Worm (Caenorhabditis elegans) whole organism, L3 larva: ENCODE results near the gene W02B12.11.
A peak's percentile ranks its signal among the peaks of the same experiment; 100 is the strongest.

Source experiments
- ZK546.5 ChIP-seq: sonication (generic microtip); optimal IDR thresholded peaks from 2 replicates; lab custom pipeline; 2017; ENCODE audit warnings: missing biosample characterization, missing genetic modification characterization
- aly-2 ChIP-seq: fragments of 150-350 bp; optimal IDR thresholded peaks from 2 replicates; lab custom pipeline; 2014; ENCODE audit warnings: missing biosample characterization, missing genetic modification characterization
- ama-1 ChIP-seq: fragments of 150-350 bp; optimal IDR thresholded peaks from 2 replicates; lab custom pipeline; 2018
- ceh-16 ChIP-seq: sonication (generic microtip); optimal IDR thresholded peaks from 2 replicates; lab custom pipeline; 2017; ENCODE audit warnings: missing biosample characterization, missing genetic modification characterization
- ceh-9 ChIP-seq: sonication (generic microtip); optimal IDR thresholded peaks from 2 replicates; lab custom pipeline; 2018; ENCODE audit warnings: missing biosample characterization, missing genetic modification characterization
- elt-1 ChIP-seq: fragments of 150-350 bp; optimal IDR thresholded peaks from 2 replicates; lab custom pipeline; 2014; ENCODE audit warnings: missing biosample characterization, missing genetic modification characterization
- elt-2 ChIP-seq: sonication (generic microtip); optimal IDR thresholded peaks from 2 replicates; lab custom pipeline; 2016; ENCODE audit warnings: missing genetic modification reagents, mild to moderate bottlenecking, missing genetic modification characterization, missing compliant biosample characterization
- elt-3 ChIP-seq, 3 experiments: fragments of 150-350 bp in 1 of 3; sonication (generic microtip) in 2 of 3; optimal IDR thresholded peaks; 2 replicates in 2 of 3; 4 replicates in 1 of 3; lab custom pipeline; 2014 to 2017; ENCODE audit warnings: missing biosample characterization in 3 of 3, missing genetic modification characterization in 3 of 3
- eor-1 ChIP-seq, 2 experiments: fragments of 150-350 bp; optimal IDR thresholded peaks; 2 replicates each; lab custom pipeline; 2014 to 2018; ENCODE audit warnings: missing biosample characterization in 2 of 2, missing genetic modification characterization in 2 of 2
- fkh-10 ChIP-seq: sonication (generic microtip); optimal IDR thresholded peaks from 2 replicates; lab custom pipeline; 2017; ENCODE audit warnings: missing biosample characterization, missing genetic modification reagents, missing genetic modification characterization
- fkh-2 ChIP-seq: fragments of 150-350 bp; optimal IDR thresholded peaks from 2 replicates; lab custom pipeline; 2014; ENCODE audit warnings: missing biosample characterization, missing genetic modification reagents, missing genetic modification characterization
- fos-1 ChIP-seq: fragments of 150-350 bp; optimal IDR thresholded peaks from 2 replicates; lab custom pipeline; 2014; ENCODE audit warnings: missing biosample characterization, missing genetic modification characterization
- hmg-11 ChIP-seq: sonication (generic microtip); optimal IDR thresholded peaks from 2 replicates; lab custom pipeline; 2016; ENCODE audit warnings: missing genetic modification characterization, missing compliant biosample characterization
- jun-1 ChIP-seq: fragments of 150-350 bp; optimal IDR thresholded peaks from 2 replicates; lab custom pipeline; 2014; ENCODE audit warnings: missing biosample characterization, missing genetic modification reagents, missing genetic modification characterization
- lin-15B ChIP-seq: fragments of 150-350 bp; optimal IDR thresholded peaks from 2 replicates; lab custom pipeline; 2014; ENCODE audit warnings: missing biosample characterization, missing genetic modification characterization
- lin-39 ChIP-seq: fragments of 150-350 bp; optimal IDR thresholded peaks from 2 replicates; lab custom pipeline; 2018; ENCODE audit warnings: missing biosample characterization, missing genetic modification reagents, missing genetic modification characterization
- lsy-12 ChIP-seq: sonication (generic microtip); optimal IDR thresholded peaks from 2 replicates; lab custom pipeline; 2016; ENCODE audit warnings: mild to moderate bottlenecking, missing genetic modification characterization, missing compliant biosample characterization
- mdl-1 ChIP-seq: fragments of 150-350 bp; optimal IDR thresholded peaks from 2 replicates; lab custom pipeline; 2014; ENCODE audit warnings: missing biosample characterization, missing genetic modification characterization
- mml-1 ChIP-seq: fragments of 150-350 bp; sonication (generic microtip); optimal IDR thresholded peaks from 3 replicates; lab custom pipeline; 2014; ENCODE audit warnings: missing biosample characterization, missing genetic modification characterization
- nhr-11 ChIP-seq: fragments of 150-350 bp; optimal IDR thresholded peaks from 2 replicates; lab custom pipeline; 2014; ENCODE audit warnings: missing biosample characterization, missing genetic modification characterization
- nhr-23 ChIP-seq: fragments of 150-350 bp; optimal IDR thresholded peaks from 2 replicates; lab custom pipeline; 2014; ENCODE audit warnings: missing biosample characterization, missing genetic modification reagents, missing genetic modification characterization
- nhr-237 ChIP-seq: fragments of 150-350 bp; optimal IDR thresholded peaks from 2 replicates; lab custom pipeline; 2014; ENCODE audit warnings: missing biosample characterization, missing genetic modification characterization
- nhr-25 ChIP-seq: sonication (generic microtip); optimal IDR thresholded peaks from 2 replicates; lab custom pipeline; 2017; ENCODE audit warnings: missing biosample characterization, missing genetic modification characterization
- nhr-28 ChIP-seq: fragments of 150-350 bp; optimal IDR thresholded peaks from 2 replicates; lab custom pipeline; 2014; ENCODE audit warnings: missing biosample characterization, missing genetic modification characterization
- nhr-43 ChIP-seq: sonication (generic microtip); optimal IDR thresholded peaks from 2 replicates; lab custom pipeline; 2016; ENCODE audit warnings: mild to moderate bottlenecking, missing genetic modification characterization, missing compliant biosample characterization; ENCODE audit not compliant: poor library complexity, severe bottlenecking
- nhr-77 ChIP-seq: fragments of 150-350 bp; optimal IDR thresholded peaks from 2 replicates; lab custom pipeline; 2014; ENCODE audit warnings: missing biosample characterization, missing genetic modification characterization
- pha-4 ChIP-seq: fragments of 150-350 bp; optimal IDR thresholded peaks from 2 replicates; lab custom pipeline; 2014; ENCODE audit warnings: missing biosample characterization, missing genetic modification reagents, missing genetic modification characterization
- pqm-1 ChIP-seq: fragments of 150-350 bp; optimal IDR thresholded peaks from 2 replicates; lab custom pipeline; 2017; ENCODE audit warnings: missing biosample characterization, missing genetic modification characterization, inconsistent platforms
- sea-2 ChIP-seq: fragments of 150-350 bp; sonication (generic microtip); optimal IDR thresholded peaks from 4 replicates; lab custom pipeline; 2014; ENCODE audit warnings: missing biosample characterization, missing genetic modification reagents, missing genetic modification characterization
- skn-1 ChIP-seq: fragments of 150-350 bp; optimal IDR thresholded peaks from 2 replicates; lab custom pipeline; 2014; ENCODE audit warnings: missing biosample characterization, missing genetic modification characterization
- snpc-4 ChIP-seq: fragments of 150-350 bp; optimal IDR thresholded peaks from 2 replicates; lab custom pipeline; 2014; ENCODE audit warnings: missing biosample characterization, missing genetic modification characterization
- tbx-2 ChIP-seq: sonication (generic microtip); optimal IDR thresholded peaks from 2 replicates; lab custom pipeline; 2016; ENCODE audit warnings: mild to moderate bottlenecking, missing genetic modification characterization, missing compliant biosample characterization
- unc-39 ChIP-seq: sonication (generic microtip); optimal IDR thresholded peaks from 4 replicates; lab custom pipeline; 2017; ENCODE audit warnings: missing biosample characterization, missing genetic modification characterization
- unc-62 ChIP-seq: fragments of 150-350 bp; sonication (generic microtip); optimal IDR thresholded peaks from 4 replicates; lab custom pipeline; 2014; ENCODE audit warnings: missing biosample characterization, missing genetic modification reagents, missing genetic modification characterization
- zag-1 ChIP-seq: fragments of 150-350 bp; optimal IDR thresholded peaks from 2 replicates; lab custom pipeline; 2014; ENCODE audit warnings: missing biosample characterization, missing genetic modification characterization
- ztf-11 ChIP-seq: fragments of 150-350 bp; optimal IDR thresholded peaks from 2 replicates; lab custom pipeline; 2014; ENCODE audit warnings: missing biosample characterization, missing genetic modification characterization
- ztf-4 ChIP-seq: fragments of 150-350 bp; optimal IDR thresholded peaks from 2 replicates; lab custom pipeline; 2014; ENCODE audit warnings: missing biosample characterization, missing genetic modification characterization

The W02B12.11 gene

ce11 chrII:11471916-11472315, 1.7 kb upstream of the W02B12.11 start, which contains the start of gene mfn-1:
mfn-1 (minus strand) TSS chrII:11472016.
- no peak for TF ChIP-seq nhr-237
- TF ChIP-seq ceh-9 = no peak
- TF ChIP-seq zag-1 (tag; lab: Kevin White, UChicago) = no peak
- no peak for TF ChIP-seq nhr-77 (tag; lab: Kevin White, UChicago)
- no peak for TF ChIP-seq fos-1 (tag; lab: Kevin White, UChicago)
- TF ChIP-seq sea-2 (GFP tag; lab: Kevin White, UChicago) = no peak
- TF ChIP-seq unc-39 (tag; lab: Kevin White, UChicago) = no peak
- TF ChIP-seq nhr-23 (tag; lab: Kevin White, UChicago) = no peak
- TF ChIP-seq tbx-2 (tag; lab: Kevin White, UChicago) = no peak
- TF ChIP-seq ama-1 (lab: Kevin White, UChicago) = no peak
- TF ChIP-seq elt-3 (tag; optimal IDR thresholded peaks at IDR 0.05; lab: Kevin White, UChicago) = no peak
- no peak for TF ChIP-seq lin-15B (tag; lab: Kevin White, UChicago)
- TF ChIP-seq mdl-1 = no peak
- TF ChIP-seq mml-1 (tag; lab: Kevin White, UChicago) = no peak
- no peak for TF ChIP-seq eor-1 (tag; optimal IDR thresholded peaks at IDR 0.05; lab: Kevin White, UChicago)

- TF ChIP-seq tbx-2 (tag; lab: Kevin White, UChicago) = no peak
- TF ChIP-seq pha-4 (tag; lab: Kevin White, UChicago) = peak; percentile 5
- no peak for TF ChIP-seq ceh-9
- peak; percentile 24 to 86 (median 76) for TF ChIP-seq elt-3 (tag; optimal IDR thresholded peaks at IDR 0.05; lab: Kevin White, UChicago)
- TF ChIP-seq nhr-23 (tag; lab: Kevin White, UChicago) = no peak
- peak; percentile 75 for TF ChIP-seq nhr-43 (tag; lab: Kevin White, UChicago)
- peak; percentile 46 for TF ChIP-seq jun-1 (tag; lab: Kevin White, UChicago)
- peak; percentile 15 for TF ChIP-seq skn-1 (tag; lab: Kevin White, UChicago)
- TF ChIP-seq nhr-25 = peak; percentile 51
- peak; percentile 47 for TF ChIP-seq snpc-4 (tag; lab: Kevin White, UChicago)
- TF ChIP-seq mdl-1 = peak; percentile 4
- TF ChIP-seq pqm-1 = peak; percentile 77
- TF ChIP-seq zag-1 (tag; lab: Kevin White, UChicago) = no peak
- peak; percentile 77 for TF ChIP-seq elt-2 (tag; lab: Kevin White, UChicago)
Measured at ce11 chrII:11472542-11472941, 1.1 kb upstream of the W02B12.11 start.

- TF ChIP-seq nhr-43 (tag; lab: Kevin White, UChicago) (peak; percentile 2), skn-1 (tag; lab: Kevin White, UChicago) (no peak), fkh-10 (GFP tag; lab: Kevin White, UChicago) (no peak), hmg-11 (tag; lab: Kevin White, UChicago) (no peak)
- TF ChIP-seq, all 47 proteins: peak for 1
Measured at ce11 chrII:11476410-11476809, 2.7 kb downstream of the W02B12.11 start, which contains the start of gene W02B12.16. W02B12.16 (minus strand) TSS chrII:11476510.

- TF ChIP-seq hmg-11 (tag; lab: Kevin White, UChicago) = no peak
- TF ChIP-seq nhr-77 (tag; lab: Kevin White, UChicago) = no peak
- no peak for TF ChIP-seq ama-1 (lab: Kevin White, UChicago)
- no peak for TF ChIP-seq ztf-11
- TF ChIP-seq pqm-1 = no peak
- TF ChIP-seq fkh-2 = no peak
- TF ChIP-seq mdl-1 = no peak
- TF ChIP-seq nhr-43 (tag; lab: Kevin White, UChicago) = no peak
- TF ChIP-seq nhr-11 (tag; lab: Kevin White, UChicago) = no peak
- TF ChIP-seq ztf-4 (tag; lab: Kevin White, UChicago) = no peak
- TF ChIP-seq, all 47 proteins: peak for 0
Measured at ce11 chrII:11479076-11479475, 5.4 kb downstream of the W02B12.11 start, which contains the start of gene W02B12.12. W02B12.12 (minus strand) TSS chrII:11479176.

ce11 chrII:11484600-11484999, 10.9 kb downstream of the W02B12.11 start:
- TF ChIP-seq pqm-1 = peak; percentile 29
- peak; percentile 86 for TF ChIP-seq nhr-43 (tag; lab: Kevin White, UChicago)
- TF ChIP-seq nhr-11 (tag; lab: Kevin White, UChicago) = no peak
- TF ChIP-seq ZK546.5 (tag; lab: Kevin White, UChicago) = no peak
- TF ChIP-seq sea-2 (GFP tag; lab: Kevin White, UChicago) = no peak
- no peak for TF ChIP-seq eor-1 (tag; optimal IDR thresholded peaks at IDR 0.05; lab: Kevin White, UChicago)
- TF ChIP-seq hmg-11 (tag; lab: Kevin White, UChicago) = peak; percentile 93
- TF ChIP-seq lin-15B (tag; lab: Kevin White, UChicago) = peak; percentile 32
- peak; percentile 48 for TF ChIP-seq skn-1 (tag; lab: Kevin White, UChicago)
- peak; percentile 54 for TF ChIP-seq elt-2 (tag; lab: Kevin White, UChicago)
- peak; percentile 34 for TF ChIP-seq ceh-16 (tag; lab: Kevin White, UChicago)
- no peak for TF ChIP-seq unc-62
- peak; percentile 81 for TF ChIP-seq lin-39 (tag; lab: Kevin White, UChicago)
- TF ChIP-seq elt-1 (tag; lab: Kevin White, UChicago) = no peak
- TF ChIP-seq nhr-28 = no peak
- no peak for TF ChIP-seq zag-1 (tag; lab: Kevin White, UChicago)
- TF ChIP-seq aly-2 = no peak
- peak; percentile 77 for TF ChIP-seq nhr-25
- peak; percentile 9 for TF ChIP-seq jun-1 (tag; lab: Kevin White, UChicago)
- TF ChIP-seq nhr-23 (tag; lab: Kevin White, UChicago) = peak; percentile 36
- TF ChIP-seq nhr-77 (tag; lab: Kevin White, UChicago) = peak; percentile 50
- peak; percentile 47 for TF ChIP-seq tbx-2 (tag; lab: Kevin White, UChicago)
- TF ChIP-seq lsy-12 (tag; lab: Kevin White, UChicago) = peak; percentile 91
